Worm (Caenorhabditis elegans) whole organism, L2 larva: Measurements from ENCODE around the gene arl-6.

ENCODE experiments used
- egl-27 ChIP-seq: sonication (generic microtip); optimal IDR thresholded peaks from 3 replicates; lab custom pipeline; 2017; ENCODE audit warnings: missing biosample characterization, missing genetic modification reagents, missing genetic modification characterization
- lin-13 ChIP-seq: fragments of 150-350 bp; optimal IDR thresholded peaks from 2 replicates; lab custom pipeline; 2014; ENCODE audit warnings: missing biosample characterization, missing genetic modification reagents, missing genetic modification characterization
- peb-1 ChIP-seq: fragments of 150-350 bp; optimal IDR thresholded peaks from 2 replicates; lab custom pipeline; 2014; ENCODE audit warnings: missing biosample characterization, missing genetic modification characterization

DNA sequence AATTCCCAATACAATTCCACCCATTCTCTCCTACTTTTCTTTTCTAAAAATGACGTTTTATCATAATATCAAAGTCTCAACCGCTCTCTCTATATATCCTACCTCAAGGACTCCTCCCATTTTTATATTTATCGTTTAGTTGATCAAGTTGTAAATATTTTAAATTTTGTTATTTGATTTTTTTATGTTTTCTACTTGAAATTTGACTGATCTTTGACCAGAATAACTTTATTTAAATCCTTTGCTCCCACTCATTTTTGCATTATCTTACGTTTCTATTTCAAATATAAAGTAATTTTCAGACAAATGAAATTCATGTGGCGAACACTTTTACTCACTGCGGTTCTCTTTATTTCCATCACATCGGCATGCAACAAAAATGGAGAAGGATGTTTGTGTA, 22.8 kb upstream of the arl-6 start, which contains the start of the genes acbp-7 and F26A1.19:
- TF ChIP-seq lin-13 (GFP tag; lab: Kevin White, UChicago) (no peak), peb-1 (tag; lab: Kevin White, UChicago) (no peak), egl-27 (tag; lab: Kevin White, UChicago) (no peak)
